Worm (Caenorhabditis elegans): ENCODE data around the gene col-180.
A peak's percentile ranks its signal among the peaks of the same experiment; 100 is the strongest.

Gene col-180

ce11 chrX:11734110-11734509, 22.0 kb upstream of the col-180 start:
- TF ChIP-seq mxl-2 (GFP tag; conservative IDR thresholded peaks at IDR 0.05) (no peak), ceh-28 (tag; optimal IDR thresholded peaks at IDR 0.05) (no peak), ceh-62 (tag; optimal IDR thresholded peaks at IDR 0.05) (no peak), pqm-1 (tag; optimal IDR thresholded peaks at IDR 0.05) (peak; percentile 29), mdl-1 (tag; optimal IDR thresholded peaks at IDR 0.05) (no peak), ceh-20 (GFP tag; IDR thresholded peaks at IDR 0.05) (no peak), nhr-28 (tag; optimal IDR thresholded peaks at IDR 0.05) (peak; percentile 40), F37D6.2 (tag; optimal IDR thresholded peaks at IDR 0.05) (no peak), dmd-9 (GFP tag; IDR thresholded peaks at IDR 0.05) (no peak), tra-1 (GFP tag; IDR thresholded peaks at IDR 0.05) (no peak), ztf-11 (tag; optimal IDR thresholded peaks at IDR 0.05) (no peak), daf-16 (GFP tag; optimal IDR thresholded peaks at IDR 0.05) (no peak), daf-16 (tag; optimal IDR thresholded peaks at IDR 0.05) (peak; percentile 49), ces-1 (GFP tag; optimal IDR thresholded peaks at IDR 0.05) (no peak)

- no peak for TF ChIP-seq snpc-4 (tag; optimal IDR thresholded peaks at IDR 0.05)
- no peak for TF ChIP-seq ces-1 (GFP tag; optimal IDR thresholded peaks at IDR 0.05)
- peak in 1 of 2 experiments; percentile 93 for TF ChIP-seq unc-62 (GFP tag; optimal IDR thresholded peaks at IDR 0.05 in 1 of 2)
- no peak for TF ChIP-seq unc-62 (tag; optimal IDR thresholded peaks at IDR 0.05)
- TF ChIP-seq cey-2 (tag; optimal IDR thresholded peaks at IDR 0.05; ENCODE audit: borderline replicate concordance, insufficient read depth), result no peak
- TF ChIP-seq ceh-82 (tag; optimal IDR thresholded peaks at IDR 0.05), result no peak
- no peak for TF ChIP-seq mes-2 (tag; optimal IDR thresholded peaks at IDR 0.05; ENCODE audit: poor library complexity, severe bottlenecking)
- peak; percentile 28 for TF ChIP-seq hlh-30 (tag; optimal IDR thresholded peaks at IDR 0.05; ENCODE audit: insufficient read depth)
Observed at ce11 chrX:11732752-11733151, 20.7 kb upstream of the col-180 start.

- TF ChIP-seq zfp-2 (tag; optimal IDR thresholded peaks at IDR 0.05), result no peak
- TF ChIP-seq duxl-1 (tag; optimal IDR thresholded peaks at IDR 0.05; ENCODE audit: poor library complexity), result no peak
- no peak for TF ChIP-seq fos-1 (tag; optimal IDR thresholded peaks at IDR 0.05)
- no peak for TF ChIP-seq ceh-20 (GFP tag; IDR thresholded peaks at IDR 0.05)
- peak; percentile 33 for TF ChIP-seq ztf-7 (tag; optimal IDR thresholded peaks at IDR 0.05)
- TF ChIP-seq lin-38 (GFP tag; IDR thresholded peaks at IDR 0.05), result no peak
- no peak for TF ChIP-seq ztf-11 (tag; optimal IDR thresholded peaks at IDR 0.05)
- TF ChIP-seq dmd-6 (GFP tag; IDR thresholded peaks at IDR 0.05), result peak; percentile 95
- no peak for TF ChIP-seq sdz-12 (GFP tag; optimal IDR thresholded peaks at IDR 0.05)
- TF ChIP-seq ama-1 (optimal IDR thresholded peaks at IDR 0.05), result no peak
- TF ChIP-seq mep-1 (tag; optimal IDR thresholded peaks at IDR 0.05), result peak; percentile 54
- no peak for TF ChIP-seq mdt-29 (GFP tag; IDR thresholded peaks at IDR 0.05)
- peak; percentile 62 for TF ChIP-seq nhr-10 (tag; optimal IDR thresholded peaks at IDR 0.05)
- no peak for TF ChIP-seq aha-1 (tag)
- no peak for TF ChIP-seq lim-7 (GFP tag; IDR thresholded peaks at IDR 0.05)
- no peak for TF ChIP-seq fkh-10 (GFP tag; optimal IDR thresholded peaks at IDR 0.05)
- peak; percentile 89 for TF ChIP-seq pqm-1 (tag; optimal IDR thresholded peaks at IDR 0.05)
- TF ChIP-seq rbr-2 (tag; optimal IDR thresholded peaks at IDR 0.05), result no peak
- no peak for TF ChIP-seq egl-43 (GFP tag; IDR thresholded peaks at IDR 0.05)
- no peak for TF ChIP-seq T26A8.4 (GFP tag; IDR thresholded peaks at IDR 0.05)
- TF ChIP-seq nhr-77 (tag; optimal IDR thresholded peaks at IDR 0.05), result peak; percentile 86
- no peak for TF ChIP-seq nhr-237 (tag; optimal IDR thresholded peaks at IDR 0.05)
- no peak for TF ChIP-seq Y48G9A.11 (GFP tag; IDR thresholded peaks at IDR 0.05)
- TF ChIP-seq jun-1 (tag; optimal IDR thresholded peaks at IDR 0.05), result no peak
- TF ChIP-seq dmd-8 (GFP tag; IDR thresholded peaks at IDR 0.05), result no peak
- no peak for TF ChIP-seq nhr-76 (tag; optimal IDR thresholded peaks at IDR 0.05)
- peak in 1 of 2 experiments; percentile 42 for TF ChIP-seq lsy-2 (tag; optimal IDR thresholded peaks at IDR 0.05)
- TF ChIP-seq attf-4 (tag; optimal IDR thresholded peaks at IDR 0.05), result no peak
- no peak for TF ChIP-seq F49E8.2 (tag; optimal IDR thresholded peaks at IDR 0.05; ENCODE audit: borderline replicate concordance)
- TF ChIP-seq madf-9 (GFP tag; conservative IDR thresholded peaks at IDR 0.05), result no peak
- TF ChIP-seq ceh-28 (tag; optimal IDR thresholded peaks at IDR 0.05), result no peak
- peak; percentile 99 for TF ChIP-seq mxl-3 (GFP tag; optimal IDR thresholded peaks at IDR 0.05)
- no peak for TF ChIP-seq F10B5.3 (tag; optimal IDR thresholded peaks at IDR 0.05)
- TF ChIP-seq ceh-44 (GFP tag; IDR thresholded peaks at IDR 0.05), result no peak
Observed at ce11 chrX:11727761-11728160, 15.7 kb upstream of the col-180 start, which contains the start of the genes gst-42 and D1053.2. gst-42 (minus strand) TSS chrX:11727936. D1053.2 (plus strand) TSS chrX:11728151.

Measured in whole organism, L4 larva.